Worm (Caenorhabditis elegans): ENCODE data around the gene glb-12.

glb-12 gene

DNA sequence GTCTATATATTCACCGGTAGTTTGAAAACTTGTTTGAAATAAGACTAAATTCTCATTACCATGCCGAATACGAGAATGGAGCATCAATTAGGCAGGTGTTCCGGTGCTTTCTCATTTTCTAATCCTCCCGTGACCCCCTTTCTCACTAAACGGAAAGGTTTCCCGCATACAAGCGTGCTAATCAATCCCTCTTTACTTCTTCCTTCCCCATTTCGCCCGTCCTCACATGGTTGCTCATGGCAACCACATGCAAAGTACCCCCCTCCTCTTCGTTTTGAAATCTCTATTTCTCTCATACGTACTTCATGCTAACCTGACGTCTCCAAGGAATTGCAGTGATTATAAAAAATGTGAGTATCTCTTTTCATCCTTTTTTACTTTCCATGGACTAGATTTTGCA, 11.5 kb downstream of the glb-12 start, which contains the start of gene mks-5:
TSS of gene mks-5 (plus strand) at position 301 of the 400 bp plus-strand sequence.
- TF ChIP-seq Y22D7AL.16 (tag; optimal IDR thresholded peaks at IDR 0.05) (no peak), che-1 (tag; optimal IDR thresholded peaks at IDR 0.05) (no peak), pag-3 (tag; optimal IDR thresholded peaks at IDR 0.05; ENCODE audit: borderline replicate concordance) (no peak), F13H6.1 (tag; optimal IDR thresholded peaks at IDR 0.05) (no peak), K02D7.2 (tag; optimal IDR thresholded peaks at IDR 0.05) (no peak), hlh-15 (tag; optimal IDR thresholded peaks at IDR 0.05) (no peak), ceh-14 (tag; optimal IDR thresholded peaks at IDR 0.05) (no peak), nhr-11 (tag; optimal IDR thresholded peaks at IDR 0.05) (no peak), ttx-3 (tag; optimal IDR thresholded peaks at IDR 0.05) (no peak)

DNA sequence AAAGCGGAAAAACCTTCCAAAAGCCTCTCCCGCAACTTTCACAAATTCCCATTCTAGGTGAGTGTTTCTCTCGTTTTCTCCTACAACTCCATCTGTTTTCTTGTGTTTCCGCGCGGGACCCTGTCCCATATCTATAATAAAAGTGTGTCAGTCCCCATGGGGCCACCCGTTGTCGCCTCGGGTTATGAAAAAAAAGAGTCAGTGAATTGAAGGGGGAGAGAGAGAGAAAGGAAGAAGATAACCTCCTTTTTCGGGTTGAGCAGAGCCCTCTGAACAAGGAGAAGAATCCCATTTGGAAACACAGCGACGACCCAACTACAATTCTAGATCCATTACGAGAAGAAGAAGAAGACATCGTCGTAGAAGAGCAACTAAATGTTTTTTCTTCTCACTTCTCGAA, 14.3 kb downstream of the glb-12 start, which contains the start of gene C09G5.13:
TSS of gene C09G5.13 (plus strand) at position 301 of the 400 bp plus-strand sequence.
- TF ChIP-seq tbx-2 (tag; optimal IDR thresholded peaks at IDR 0.05) (no peak), sdc-2 (tag; optimal IDR thresholded peaks at IDR 0.05) (no peak)

DNA sequence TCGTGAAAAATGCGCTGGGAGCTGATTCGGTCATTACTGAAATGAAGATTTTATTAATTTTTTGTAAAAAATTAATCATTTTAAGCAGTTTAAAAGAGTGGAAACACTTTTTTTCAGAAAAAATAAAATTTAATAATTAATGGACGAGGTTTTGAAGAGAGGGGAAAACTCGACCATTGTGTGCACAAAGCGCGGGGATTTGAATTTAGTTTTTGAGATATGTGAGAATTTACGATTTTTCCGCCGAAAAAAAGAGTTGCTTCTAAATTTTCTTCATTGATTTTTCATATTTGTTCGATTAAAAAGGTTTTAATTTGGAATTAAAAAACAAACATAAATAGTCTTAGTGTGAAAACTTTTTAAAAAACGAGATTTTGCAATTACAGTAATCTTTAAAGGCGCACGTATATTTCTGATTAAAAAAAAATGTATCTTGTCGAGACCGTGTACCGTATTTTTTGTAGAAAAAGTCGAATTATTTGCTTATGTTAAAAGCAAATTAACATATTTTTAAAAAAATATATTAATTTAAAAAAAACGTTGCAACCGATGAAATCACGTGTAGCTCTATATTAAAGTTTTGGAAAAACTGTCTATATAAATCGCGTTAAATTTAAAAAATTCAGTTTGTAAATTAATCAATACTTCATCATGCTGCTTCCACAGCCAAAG, 17.1 kb downstream of the glb-12 start, which contains the start of the genes dph-2 and C09G5.7:
TSS of gene dph-2 (minus strand) at position 36 of the 672 bp plus-strand sequence.
TSS of gene C09G5.7 (plus strand) at position 622 of the 672 bp plus-strand sequence.
- TF ChIP-seq elt-4 (tag; optimal IDR thresholded peaks at IDR 0.05) (no peak), npax-4 (tag; optimal IDR thresholded peaks at IDR 0.05) (no peak), C08G9.2 (tag; optimal IDR thresholded peaks at IDR 0.05) (peak; percentile 65), unc-42 (tag; optimal IDR thresholded peaks at IDR 0.05) (peak; percentile 32), tbx-7 (tag; optimal IDR thresholded peaks at IDR 0.05) (peak; percentile 26), tbx-2 (tag; optimal IDR thresholded peaks at IDR 0.05) (peak; percentile 19), ets-4 (tag; optimal IDR thresholded peaks at IDR 0.05) (peak; percentile 46), hlh-8 (tag; optimal IDR thresholded peaks at IDR 0.05) (peak; percentile 10), ceh-2 (tag; optimal IDR thresholded peaks at IDR 0.05) (peak; percentile 67), ceh-45 (GFP tag; IDR thresholded peaks at IDR 0.05) (no peak), pha-2 (tag; optimal IDR thresholded peaks at IDR 0.05) (no peak), ceh-31 (tag; optimal IDR thresholded peaks at IDR 0.05) (peak; percentile 63)

DNA sequence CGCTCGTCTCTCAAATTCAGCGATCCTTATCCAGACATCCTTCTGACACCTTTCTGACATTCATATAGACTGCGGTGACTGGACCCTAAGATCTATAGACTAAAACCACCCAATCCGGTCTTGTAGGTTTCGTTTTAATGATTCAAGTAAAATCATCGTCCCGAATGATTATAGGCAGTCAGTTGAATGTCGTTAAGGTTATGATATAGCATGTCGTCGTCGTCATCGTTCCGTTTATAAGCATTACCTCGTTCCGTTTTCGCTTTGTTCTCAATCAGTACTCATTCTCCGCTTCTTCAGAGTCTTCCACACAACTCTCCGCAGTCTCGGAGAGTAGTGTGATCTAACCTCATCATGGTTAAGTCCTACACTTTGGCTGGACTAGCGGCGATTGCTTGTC, 22.8 kb downstream of the glb-12 start, which contains the start of gene bli-1:
TSS of gene bli-1 (plus strand) at position 301 of the 400 bp plus-strand sequence.
- TF ChIP-seq hlh-13 (GFP tag; optimal IDR thresholded peaks at IDR 0.05) (no peak), ceh-34 (tag; optimal IDR thresholded peaks at IDR 0.05) (no peak)

DNA sequence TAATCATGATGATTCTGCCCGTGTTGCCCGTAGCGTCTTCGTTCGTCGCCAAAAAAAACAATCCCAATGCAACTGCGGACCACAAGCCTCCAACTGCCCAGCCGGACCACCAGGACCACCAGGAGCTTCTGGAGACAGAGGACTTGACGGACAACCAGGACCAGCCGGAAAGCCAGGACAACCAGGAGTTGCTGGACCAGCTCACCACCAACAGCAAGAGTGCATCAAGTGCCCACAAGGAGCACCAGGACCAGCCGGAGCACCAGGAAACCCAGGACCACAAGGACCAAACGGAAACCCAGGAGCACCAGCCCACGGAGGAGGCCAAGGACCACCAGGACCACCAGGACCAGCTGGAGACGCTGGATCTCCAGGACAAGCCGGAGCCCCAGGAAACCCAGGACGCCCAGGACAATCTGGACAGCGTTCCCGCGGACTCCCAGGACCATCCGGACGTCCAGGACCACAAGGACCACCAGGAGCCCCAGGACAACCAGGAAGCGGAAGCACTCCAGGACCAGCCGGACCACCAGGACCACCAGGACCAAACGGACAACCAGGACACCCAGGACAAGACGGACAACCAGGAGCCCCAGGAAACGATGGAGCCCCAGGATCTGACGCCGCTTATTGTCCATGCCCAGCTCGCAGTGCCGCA, 23.9 kb downstream of the glb-12 start:
- no peak for TF ChIP-seq hlh-30 (tag; optimal IDR thresholded peaks at IDR 0.05; ENCODE audit: insufficient read depth)
- no peak for TF ChIP-seq zip-5 (tag; optimal IDR thresholded peaks at IDR 0.05)
- no peak for TF ChIP-seq tbx-7 (tag; optimal IDR thresholded peaks at IDR 0.05)
- TF ChIP-seq elt-4 (tag; optimal IDR thresholded peaks at IDR 0.05): peak; percentile 85
- TF ChIP-seq syd-9 (tag; optimal IDR thresholded peaks at IDR 0.05): peak; percentile 5
- no peak for TF ChIP-seq ttx-3 (tag; optimal IDR thresholded peaks at IDR 0.05)
- no peak for TF ChIP-seq hlh-13 (GFP tag; optimal IDR thresholded peaks at IDR 0.05)
- no peak for TF ChIP-seq rnt-1 (tag; optimal IDR thresholded peaks at IDR 0.05)
- TF ChIP-seq dve-1 (tag; optimal IDR thresholded peaks at IDR 0.05): no peak

DNA sequence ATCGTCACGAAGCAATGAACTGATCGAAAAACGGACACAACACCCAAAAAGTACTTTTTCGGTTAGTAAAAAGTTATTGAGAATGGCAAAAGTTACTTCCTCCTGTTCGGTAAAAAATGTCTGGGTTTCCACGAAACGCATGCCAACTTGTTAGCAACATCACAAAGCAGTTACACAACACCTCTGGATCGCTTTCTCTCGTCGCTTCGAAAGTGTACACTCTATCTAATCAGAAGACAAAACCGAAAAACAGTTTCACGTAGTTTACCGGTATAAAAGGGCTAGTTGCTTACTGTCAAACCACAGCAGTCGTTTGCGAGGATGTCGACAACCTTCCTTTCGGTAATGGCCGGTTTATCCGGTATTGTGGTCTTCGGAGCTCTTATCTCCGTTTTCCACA, 24.6 kb downstream of the glb-12 start, which contains the start of gene col-80:
TSS of gene col-80 (plus strand) at position 301 of the 400 bp plus-strand sequence.
- TF ChIP-seq ets-4 (tag; optimal IDR thresholded peaks at IDR 0.05) (no peak), ceh-18 (tag; optimal IDR thresholded peaks at IDR 0.05) (no peak), ceh-6 (GFP tag; optimal IDR thresholded peaks at IDR 0.05) (no peak), sox-4 (tag; optimal IDR thresholded peaks at IDR 0.05) (no peak), ceh-14 (tag; optimal IDR thresholded peaks at IDR 0.05) (no peak)
